Fruit fly (Drosophila melanogaster) whole organism, wandering third instar larva: Measurements from ENCODE around the gene dhd.

Experiments
- CG32264 ChIP-seq: fragments of 200-800 bp; sonication (Bioruptor generic); optimal IDR thresholded peaks from 2 replicates; lab custom pipeline; 2016; ENCODE audit warnings: missing biosample characterization, missing genetic modification characterization
- CG9705 ChIP-seq: fragments of 200-800 bp; sonication (Bioruptor generic); optimal IDR thresholded peaks from 2 replicates; lab custom pipeline; 2018; ENCODE audit warnings: missing biosample characterization, mild to moderate bottlenecking, missing genetic modification characterization
- CrebA ChIP-seq: fragments of 200-800 bp; sonication (Bioruptor generic); optimal IDR thresholded peaks from 2 replicates; lab custom pipeline; 2016; ENCODE audit warnings: missing biosample characterization, mild to moderate bottlenecking, missing genetic modification characterization, borderline replicate concordance
- Dfd ChIP-seq: fragments of >200 bp; optimal IDR thresholded peaks from 2 replicates; lab custom pipeline; 2017; ENCODE audit warnings: missing biosample characterization, missing genetic modification characterization
- GATAd ChIP-seq: sonication (Bioruptor generic); optimal IDR thresholded peaks from 2 replicates; lab custom pipeline; 2016; ENCODE audit warnings: missing biosample characterization, missing genetic modification characterization
- HLH106 ChIP-seq: fragments of 200-800 bp; optimal IDR thresholded peaks from 3 replicates; lab custom pipeline; 2019; ENCODE audit warnings: missing biosample characterization, mild to moderate bottlenecking, missing genetic modification characterization, moderate library complexity
- Hnf4 ChIP-seq: fragments of 200-800 bp; sonication (Bioruptor generic); optimal IDR thresholded peaks from 2 replicates; lab custom pipeline; 2016; ENCODE audit warnings: missing biosample characterization, mild to moderate bottlenecking, missing genetic modification characterization
- Hr78 ChIP-seq: fragments of >200 bp; optimal IDR thresholded peaks from 2 replicates; lab custom pipeline; 2017; ENCODE audit warnings: missing biosample characterization, missing genetic modification characterization
- Hr83 ChIP-seq: fragments of 200-300 bp; sonication (Bioruptor generic); optimal IDR thresholded peaks from 2 replicates; lab custom pipeline; 2016; ENCODE audit warnings: missing biosample characterization, mild to moderate bottlenecking, missing genetic modification characterization, moderate library complexity; ENCODE audit not compliant: poor library complexity, severe bottlenecking
- Mio ChIP-seq: sonication (Bioruptor generic); optimal IDR thresholded peaks from 2 replicates; lab custom pipeline; 2016; ENCODE audit warnings: missing biosample characterization, missing genetic modification characterization
- Myc ChIP-seq: fragments of >200 bp; optimal IDR thresholded peaks from 2 replicates; lab custom pipeline; 2017
- N ChIP-seq: fragments of >200 bp; optimal IDR thresholded peaks from 2 replicates; lab custom pipeline; 2018; ENCODE audit warnings: missing biosample characterization, missing external identifiers, missing genetic modification characterization
- OdsH ChIP-seq: fragments of 200-800 bp; sonication (Bioruptor generic); optimal IDR thresholded peaks from 2 replicates; lab custom pipeline; 2016; ENCODE audit warnings: missing biosample characterization, mild to moderate bottlenecking, missing genetic modification characterization
- Rel ChIP-seq, 2 experiments: fragments of 200-800 bp; sonication (Bioruptor generic) in 1 of 2; optimal IDR thresholded peaks; 2 replicates in 1 of 2; 3 replicates in 1 of 2; lab custom pipeline; 2016 to 2019; ENCODE audit warnings: mild to moderate bottlenecking in 2 of 2, missing biosample characterization in 2 of 2, missing genetic modification characterization in 2 of 2, moderate library complexity in 1 of 2
- Sp1 ChIP-seq: fragments of 200-800 bp; sonication (Bioruptor generic); optimal IDR thresholded peaks from 3 replicates; lab custom pipeline; 2019; ENCODE audit warnings: missing biosample characterization, mild to moderate bottlenecking, missing genetic modification characterization, moderate library complexity
- Vsx2 ChIP-seq: fragments of 200-300, 225-300 bp; sonication (Bioruptor generic); optimal IDR thresholded peaks from 2 replicates; lab custom pipeline; 2018; ENCODE audit warnings: missing biosample characterization, missing genetic modification characterization; ENCODE audit not compliant: partially characterized antibody
- br ChIP-seq: fragments of 200-800 bp; sonication (Bioruptor generic); optimal IDR thresholded peaks from 2 replicates; lab custom pipeline; 2016; ENCODE audit warnings: missing biosample characterization, missing genetic modification characterization
- brk ChIP-seq: fragments of 200-800 bp; sonication (Bioruptor generic); optimal IDR thresholded peaks from 2 replicates; lab custom pipeline; 2016; ENCODE audit warnings: missing biosample characterization, mild to moderate bottlenecking, missing genetic modification characterization
- dmrt93B ChIP-seq: fragments of 200-800 bp; sonication (Bioruptor generic); optimal IDR thresholded peaks from 2 replicates; lab custom pipeline; 2018; ENCODE audit warnings: missing biosample characterization, mild to moderate bottlenecking, missing genetic modification characterization
- fru ChIP-seq: fragments of 200-800 bp; sonication (Bioruptor generic); optimal IDR thresholded peaks from 3 replicates; lab custom pipeline; 2016; ENCODE audit warnings: missing biosample characterization, mild to moderate bottlenecking, missing genetic modification characterization
- jim ChIP-seq: fragments of 175-275, 200-325 bp; sonication (Bioruptor generic); optimal IDR thresholded peaks from 2 replicates; lab custom pipeline; 2016; ENCODE audit warnings: missing biosample characterization, mild to moderate bottlenecking, missing genetic modification characterization
- lola ChIP-seq: fragments of >200 bp; optimal IDR thresholded peaks from 2 replicates; lab custom pipeline; 2017; ENCODE audit warnings: missing biosample characterization, missing genetic modification characterization
- pan ChIP-seq: fragments of >200 bp; optimal IDR thresholded peaks from 2 replicates; lab custom pipeline; 2017
- psq ChIP-seq: fragments of 200-800 bp; sonication (Bioruptor generic); optimal IDR thresholded peaks from 3 replicates; lab custom pipeline; 2017; ENCODE audit warnings: missing biosample characterization, mild to moderate bottlenecking, missing genetic modification characterization, moderate library complexity
- rgr ChIP-seq: fragments of 200-800 bp; sonication (Bioruptor generic); optimal IDR thresholded peaks from 3 replicates; lab custom pipeline; 2016; ENCODE audit warnings: missing biosample characterization, mild to moderate bottlenecking, missing genetic modification characterization
- sage ChIP-seq: fragments of 200-800 bp; sonication (Bioruptor generic); optimal IDR thresholded peaks from 2 replicates; lab custom pipeline; 2016; ENCODE audit warnings: missing biosample characterization, mild to moderate bottlenecking, missing genetic modification characterization
- sv ChIP-seq: fragments of 200-800 bp; sonication (Bioruptor generic); optimal IDR thresholded peaks from 3 replicates; lab custom pipeline; 2016; ENCODE audit warnings: missing biosample characterization, missing genetic modification characterization
- tai ChIP-seq: sonication (Bioruptor generic); optimal IDR thresholded peaks from 2 replicates; lab custom pipeline; 2016; ENCODE audit warnings: missing biosample characterization, missing genetic modification characterization
- usp ChIP-seq: fragments of >200 bp; optimal IDR thresholded peaks from 2 replicates; lab custom pipeline; 2017; ENCODE audit warnings: missing biosample characterization, missing genetic modification characterization
- woc ChIP-seq: sonication (Bioruptor generic); optimal IDR thresholded peaks from 2 replicates; lab custom pipeline; 2016; ENCODE audit warnings: missing biosample characterization, mild to moderate bottlenecking, missing genetic modification characterization

The dhd gene

DNA sequence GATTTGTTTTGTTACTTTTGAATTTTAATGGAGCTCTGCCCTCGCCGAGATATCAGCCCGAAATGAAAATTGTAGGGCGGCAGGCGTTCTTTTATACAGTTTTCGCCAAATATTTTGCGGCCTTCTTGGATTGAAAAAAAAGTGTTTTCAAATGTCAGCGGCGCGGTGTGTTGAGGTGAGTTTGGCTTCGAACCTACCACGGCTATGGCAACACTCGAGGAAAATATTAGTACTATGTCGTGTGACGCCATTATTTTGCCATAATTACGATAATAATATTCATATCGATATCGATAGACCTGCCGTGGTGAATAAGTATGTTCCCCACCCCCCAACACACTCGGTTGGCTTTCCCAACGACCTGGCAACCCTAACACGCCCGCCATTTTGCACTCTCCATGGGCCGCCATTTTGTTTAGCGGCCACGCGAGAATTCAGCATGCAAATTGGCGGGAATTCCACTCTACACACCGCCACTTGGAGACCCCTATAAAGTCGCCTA lies at the start of gene dhd, which contains the start of gene TrxT:
Gene dhd (plus strand): TSS at position 334 of the 502 bp plus-strand sequence.
Gene TrxT (minus strand): TSS at position 51 of the 502 bp plus-strand sequence.
- TF ChIP-seq Myc (lab: Kevin White, UChicago) (peak; percentile 32), Hr83 (GFP tag; lab: Kevin White, UChicago) (peak; percentile 43), Sp1 (peak; percentile 34), rgr (GFP tag; lab: Kevin White, UChicago) (no peak), OdsH (GFP tag; lab: Kevin White, UChicago) (no peak), sage (GFP tag; lab: Kevin White, UChicago) (no peak), Mio (GFP tag; lab: Kevin White, UChicago) (no peak), dmrt93B (GFP tag; lab: Kevin White, UChicago) (peak; percentile 29), CG9705 (GFP tag; lab: Kevin White, UChicago) (no peak), sv (no peak), Hr78 (no peak), Vsx2 (GFP tag; lab: Kevin White, UChicago) (no peak), HLH106 (tag; lab: Kevin White, UChicago) (peak; percentile 35)

DNA sequence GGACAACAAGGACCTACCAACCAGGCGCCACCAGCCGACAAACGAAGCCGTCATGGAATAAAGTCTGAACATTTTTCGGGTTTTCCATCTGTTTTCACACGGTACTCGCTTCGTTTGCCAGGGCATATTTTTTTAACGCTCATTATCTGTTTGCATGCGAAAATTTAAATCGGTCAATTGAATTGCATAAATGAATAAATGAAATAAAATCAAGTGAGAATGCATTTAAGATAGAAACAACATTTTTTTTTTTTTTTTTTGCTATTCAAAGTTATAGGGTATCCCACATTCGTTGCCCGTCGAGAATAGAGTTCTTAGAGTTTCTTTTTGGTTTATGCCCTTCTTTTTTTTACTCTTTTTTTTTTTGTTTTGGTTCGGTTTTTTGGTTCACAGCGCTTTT lies 26.1 kb upstream of the dhd start:
- TF ChIP-seq usp (GFP tag; lab: Kevin White, UChicago) (no peak), HLH106 (tag; lab: Kevin White, UChicago) (peak; percentile 12), fru (no peak)

- TF ChIP-seq OdsH (GFP tag; lab: Kevin White, UChicago) (no peak), tai (GFP tag; lab: Kevin White, UChicago) (no peak), br (GFP tag; lab: Kevin White, UChicago) (no peak), brk (GFP tag; lab: Kevin White, UChicago) (no peak), GATAd (GFP tag; lab: Kevin White, UChicago) (no peak), jim (GFP tag; lab: Kevin White, UChicago) (no peak), woc (no peak), Rel (GFP tag; optimal IDR thresholded peaks at IDR 0.05; lab: Kevin White, UChicago) (no peak), Rel (tag; optimal IDR thresholded peaks at IDR 0.05; lab: Kevin White, UChicago) (no peak), Vsx2 (GFP tag; lab: Kevin White, UChicago) (no peak), Hnf4 (GFP tag; lab: Kevin White, UChicago) (no peak), Dfd (no peak), pan (no peak)
Observed at dm6 chrX:5286513-5286912, 25.5 kb upstream of the dhd start.

DNA sequence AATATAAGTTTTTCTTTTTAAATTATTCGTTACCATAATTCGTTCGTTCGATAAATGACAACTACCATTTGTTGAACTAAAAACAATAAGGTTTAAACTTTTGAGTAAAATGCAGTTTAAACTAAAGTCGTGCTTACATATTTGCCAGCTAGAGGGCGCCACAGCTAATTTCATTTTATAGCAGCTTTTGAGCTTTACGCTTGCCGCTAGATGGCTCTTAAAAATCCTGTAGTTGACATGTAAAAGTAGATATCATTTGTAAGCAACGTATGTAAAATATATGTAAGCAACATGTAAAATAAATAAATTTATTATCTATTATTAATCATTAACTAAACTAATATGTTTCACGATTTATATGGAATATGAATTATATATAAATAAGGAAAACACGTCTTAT lies 22.3 kb upstream of the dhd start:
- TF ChIP-seq N (GFP tag; lab: Kevin White, UChicago) (no peak), Myc (lab: Kevin White, UChicago) (peak; percentile 72)

- TF ChIP-seq Dfd (peak; percentile 99), pan (no peak), lola (GFP tag; lab: Kevin White, UChicago) (no peak), CG32264 (no peak), tai (GFP tag; lab: Kevin White, UChicago) (no peak), CG9705 (GFP tag; lab: Kevin White, UChicago) (no peak)
Observed at dm6 chrX:5293141-5293540, 18.8 kb upstream of the dhd start.

dm6 chrX:5295766-5296165 lies 16.2 kb upstream of the dhd start, which contains the start of gene CG42749:
Gene CG42749 (plus strand): TSS chrX:5296066.
- no peak for TF ChIP-seq jim (GFP tag; lab: Kevin White, UChicago)
- no peak for TF ChIP-seq Rel (GFP tag; optimal IDR thresholded peaks at IDR 0.05; lab: Kevin White, UChicago)
- no peak for TF ChIP-seq Rel (tag; optimal IDR thresholded peaks at IDR 0.05; lab: Kevin White, UChicago)
- no peak for TF ChIP-seq psq
- peak; percentile 46 for TF ChIP-seq Dfd
- TF ChIP-seq br (GFP tag; lab: Kevin White, UChicago): no peak
- TF ChIP-seq N (GFP tag; lab: Kevin White, UChicago): no peak
- no peak for TF ChIP-seq CrebA (GFP tag; lab: Kevin White, UChicago)
